Fruit fly (Drosophila melanogaster) whole organism: ENCODE results near the gene slmb.

ENCODE experiments used
- CG8478 ChIP-seq: fragments of >200 bp; optimal IDR thresholded peaks from 2 replicates; lab custom pipeline; 2018; ENCODE audit warnings: inconsistent platforms
- EcR ChIP-seq, 2 experiments: fragments of >200 bp; optimal IDR thresholded peaks; 2 replicates each; lab custom pipeline; 2017; ENCODE audit warnings: missing biosample characterization in 2 of 2, missing genetic modification characterization in 2 of 2, missing genetic modification reagents in 2 of 2
- usp ChIP-seq: fragments of >200 bp; optimal IDR thresholded peaks from 2 replicates; lab custom pipeline; 2017; ENCODE audit warnings: missing biosample characterization, missing genetic modification characterization, mixed read lengths

DNA sequence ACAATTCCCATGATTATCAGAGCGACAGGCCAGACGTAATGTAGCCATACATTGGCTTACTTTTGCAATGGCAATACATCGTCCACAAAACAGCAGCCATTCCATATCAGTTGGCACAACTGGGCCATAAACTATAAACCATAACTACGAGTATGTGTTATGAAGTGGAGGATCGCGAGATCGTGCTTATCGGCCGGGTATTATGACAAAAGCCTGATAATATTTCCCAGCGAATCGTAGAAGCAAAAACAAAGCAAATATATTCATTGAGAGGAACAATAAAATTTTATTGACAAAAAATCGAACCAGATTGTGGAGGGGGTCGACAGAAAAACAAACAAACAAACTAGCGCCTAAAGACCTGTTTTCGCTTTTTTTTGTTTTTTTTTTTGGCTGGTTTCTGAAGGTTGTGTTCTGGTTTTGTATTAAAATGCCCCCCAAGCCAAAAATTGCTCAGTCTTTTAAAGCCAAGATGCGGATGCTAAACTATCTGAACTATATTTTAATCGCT, 36.1 kb upstream of the slmb start, which contains the start of gene CG5810:
- TF ChIP-seq EcR (GFP tag; optimal IDR thresholded peaks at IDR 0.05; lab: Kevin White, UChicago) (no peak), CG8478 (lab: Kevin White, UChicago) (no peak), usp (GFP tag; lab: Kevin White, UChicago) (no peak)
